Worm (Caenorhabditis elegans): Measurements from ENCODE around the gene cyn-3.
A peak's percentile ranks its signal among the peaks of the same experiment; 100 is the strongest.

cyn-3 gene

DNA sequence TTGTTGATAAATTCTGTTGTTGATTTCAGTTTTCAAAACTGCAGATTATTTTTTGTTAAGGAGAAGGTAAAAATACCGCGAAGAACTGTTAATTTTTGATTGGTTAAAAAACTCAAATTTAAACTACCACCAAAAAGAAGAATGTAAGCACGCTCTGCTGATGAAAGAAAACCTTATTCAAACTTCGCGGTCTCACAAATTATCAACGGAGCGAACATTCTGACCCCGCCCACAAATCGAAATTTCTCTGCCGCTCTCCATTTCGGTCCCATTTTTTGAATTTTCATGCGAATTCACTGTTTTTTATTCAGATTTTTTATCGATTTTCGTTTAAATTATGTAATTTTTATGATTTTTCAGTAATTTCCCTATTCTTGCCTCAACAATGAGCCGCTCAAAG lies at the start of gene cyn-3:
TSS of gene cyn-3 (plus strand) at position 361 of the 400 bp plus-strand sequence.
- TF ChIP-seq ceh-18 (tag; optimal IDR thresholded peaks at IDR 0.05): peak; percentile 36
- peak; percentile 16 for TF ChIP-seq tbx-2 (tag; optimal IDR thresholded peaks at IDR 0.05)
- TF ChIP-seq ceh-2 (tag; optimal IDR thresholded peaks at IDR 0.05): no peak
- no peak for TF ChIP-seq npax-4 (tag; optimal IDR thresholded peaks at IDR 0.05)
- TF ChIP-seq pros-1 (tag; optimal IDR thresholded peaks at IDR 0.05): peak; percentile 12
- peak; percentile 76 for TF ChIP-seq unc-42 (tag; optimal IDR thresholded peaks at IDR 0.05)
- TF ChIP-seq ceh-30 (tag; optimal IDR thresholded peaks at IDR 0.05): no peak
- TF ChIP-seq dve-1 (tag; optimal IDR thresholded peaks at IDR 0.05): peak; percentile 58
- TF ChIP-seq ceh-31 (tag; optimal IDR thresholded peaks at IDR 0.05): peak; percentile 63
- peak; percentile 40 for TF ChIP-seq unc-55 (GFP tag; optimal IDR thresholded peaks at IDR 0.05)
- no peak for TF ChIP-seq nhr-11 (tag; optimal IDR thresholded peaks at IDR 0.05)
- TF ChIP-seq nfya-1 (tag; optimal IDR thresholded peaks at IDR 0.05): peak; percentile 66
- peak; percentile 30 for TF ChIP-seq ceh-48 (tag; optimal IDR thresholded peaks at IDR 0.05)
- TF ChIP-seq che-1 (tag; optimal IDR thresholded peaks at IDR 0.05): no peak

DNA sequence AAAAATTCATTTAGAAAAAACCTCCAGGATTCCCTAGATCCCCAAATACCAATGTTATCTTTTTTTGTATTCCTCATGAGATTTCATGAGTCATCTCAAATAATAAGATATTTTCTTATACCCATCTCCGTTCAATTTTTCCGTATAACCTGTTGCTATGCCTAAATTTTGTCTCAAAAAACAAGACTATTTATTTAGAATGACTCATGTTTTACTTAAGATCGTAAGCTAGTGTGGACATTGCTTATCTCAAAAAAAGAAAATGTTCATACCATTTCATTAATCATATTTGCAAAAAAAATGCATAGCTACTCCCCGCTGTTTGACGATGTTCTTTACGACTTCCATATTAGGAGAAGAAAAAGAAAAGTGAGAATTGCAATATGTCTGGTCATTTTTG lies 49.5 kb upstream of the cyn-3 start, which contains the start of gene K08F9.3:
TSS of gene K08F9.3 (plus strand) at position 301 of the 400 bp plus-strand sequence.
- TF ChIP-seq ceh-2 (tag; optimal IDR thresholded peaks at IDR 0.05): no peak
- no peak for TF ChIP-seq F13H6.1 (tag; optimal IDR thresholded peaks at IDR 0.05)
- no peak for TF ChIP-seq pax-1 (tag; optimal IDR thresholded peaks at IDR 0.05)
- no peak for TF ChIP-seq ceh-30 (tag; optimal IDR thresholded peaks at IDR 0.05)
- no peak for TF ChIP-seq sox-4 (tag; optimal IDR thresholded peaks at IDR 0.05)
- TF ChIP-seq ztf-16 (tag; optimal IDR thresholded peaks at IDR 0.05): no peak
- TF ChIP-seq ceh-31 (tag; optimal IDR thresholded peaks at IDR 0.05): no peak
- no peak for TF ChIP-seq tbx-2 (tag; optimal IDR thresholded peaks at IDR 0.05)
- TF ChIP-seq ceh-14 (tag; optimal IDR thresholded peaks at IDR 0.05): no peak
- no peak for TF ChIP-seq C08G9.2 (tag; optimal IDR thresholded peaks at IDR 0.05)
- no peak for TF ChIP-seq nfya-1 (tag; optimal IDR thresholded peaks at IDR 0.05)
- TF ChIP-seq lim-6 (tag; optimal IDR thresholded peaks at IDR 0.05): no peak
- TF ChIP-seq mec-3 (tag; optimal IDR thresholded peaks at IDR 0.05; ENCODE audit: borderline replicate concordance): no peak
- TF ChIP-seq unc-55 (GFP tag; optimal IDR thresholded peaks at IDR 0.05): no peak
- TF ChIP-seq ceh-24 (tag; optimal IDR thresholded peaks at IDR 0.05): no peak
- no peak for TF ChIP-seq madf-2 (tag; optimal IDR thresholded peaks at IDR 0.05)
- no peak for TF ChIP-seq ceh-22 (tag; optimal IDR thresholded peaks at IDR 0.05)

DNA sequence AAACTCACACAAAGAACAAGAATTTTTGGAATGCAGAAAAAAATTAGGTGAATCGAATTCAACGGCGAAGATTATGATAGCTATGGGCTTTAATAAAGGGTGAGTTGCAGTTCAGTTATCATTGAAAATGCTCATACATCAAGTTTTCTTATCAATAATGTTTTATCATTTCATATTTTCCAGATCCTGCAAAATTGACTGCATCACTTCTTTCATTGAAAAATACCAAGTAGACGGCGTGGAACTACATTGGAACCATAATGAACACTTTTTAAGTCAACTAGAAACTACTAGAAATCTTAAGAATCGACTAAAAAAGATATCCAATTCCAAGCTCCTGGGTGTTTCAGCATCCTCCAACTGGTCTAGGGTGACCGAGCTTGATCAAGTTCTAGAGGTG lies 46.4 kb upstream of the cyn-3 start, which contains the start of gene K08F9.1:
TSS of gene K08F9.1 (minus strand) at position 101 of the 400 bp plus-strand sequence.
- TF ChIP-seq ceh-2 (tag; optimal IDR thresholded peaks at IDR 0.05): no peak
- no peak for TF ChIP-seq ceh-14 (tag; optimal IDR thresholded peaks at IDR 0.05)
- no peak for TF ChIP-seq ceh-48 (tag; optimal IDR thresholded peaks at IDR 0.05)
- no peak for TF ChIP-seq ahr-1 (tag; optimal IDR thresholded peaks at IDR 0.05)
- no peak for TF ChIP-seq ceh-31 (tag; optimal IDR thresholded peaks at IDR 0.05)
- TF ChIP-seq zip-5 (tag; optimal IDR thresholded peaks at IDR 0.05): no peak
- no peak for TF ChIP-seq ceh-6 (GFP tag; optimal IDR thresholded peaks at IDR 0.05)
- no peak for TF ChIP-seq K02D7.2 (tag; optimal IDR thresholded peaks at IDR 0.05)
- TF ChIP-seq pha-4 (tag; optimal IDR thresholded peaks at IDR 0.05): no peak
- no peak for TF ChIP-seq T23F11.4 (GFP tag; optimal IDR thresholded peaks at IDR 0.05)
- TF ChIP-seq pat-9 (tag; optimal IDR thresholded peaks at IDR 0.05): no peak
- TF ChIP-seq odd-2 (tag; optimal IDR thresholded peaks at IDR 0.05): no peak
- no peak for TF ChIP-seq F13H6.1 (tag; optimal IDR thresholded peaks at IDR 0.05)
- TF ChIP-seq C38D4.7 (GFP tag; optimal IDR thresholded peaks at IDR 0.05): no peak

DNA sequence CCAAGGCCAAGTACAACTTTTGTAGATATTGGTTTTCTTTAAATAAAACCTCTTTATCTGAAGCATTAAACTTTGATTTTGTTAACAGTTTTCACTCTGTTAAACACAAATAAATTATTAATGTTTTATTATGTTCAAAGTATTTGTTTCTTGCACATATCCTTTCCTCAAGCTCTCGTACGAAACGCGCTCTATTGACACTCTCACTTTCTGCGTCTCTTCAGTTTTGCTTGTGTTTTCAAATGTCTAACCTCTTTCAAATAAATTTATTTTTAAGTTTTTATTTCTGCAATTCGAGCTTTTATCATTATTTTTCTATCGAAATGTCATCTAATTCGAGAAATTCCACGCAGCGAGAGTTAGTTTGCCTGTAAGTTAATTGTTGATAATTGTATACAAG lies 45.9 kb upstream of the cyn-3 start, which contains the start of gene K08F9.4:
TSS of gene K08F9.4 (plus strand) at position 222 of the 400 bp plus-strand sequence.
- peak; percentile 54 for TF ChIP-seq pax-1 (tag; optimal IDR thresholded peaks at IDR 0.05)
- TF ChIP-seq ceh-31 (tag; optimal IDR thresholded peaks at IDR 0.05): peak; percentile 16
- TF ChIP-seq ceh-30 (tag; optimal IDR thresholded peaks at IDR 0.05): no peak

DNA sequence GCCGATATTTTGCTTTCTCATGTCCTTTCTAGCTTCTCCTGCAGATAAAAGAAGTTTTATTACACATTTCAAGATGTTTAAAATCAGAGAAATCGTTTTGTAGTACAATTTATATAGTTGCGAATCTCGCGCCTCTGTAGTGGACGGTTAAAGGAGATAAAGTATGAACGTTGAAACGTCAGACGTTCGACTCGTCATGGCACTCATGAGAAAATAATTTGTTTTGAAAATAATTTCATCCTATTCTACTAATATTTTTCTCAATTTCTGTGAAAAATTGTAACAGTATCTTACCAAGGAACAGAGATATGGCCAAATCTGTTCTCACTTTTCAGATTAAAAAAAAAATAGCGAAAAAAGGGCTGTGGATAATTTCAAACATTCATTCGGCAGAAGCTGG lies 42.0 kb upstream of the cyn-3 start, which contains the start of gene T09F5.20:
TSS of gene T09F5.20 (minus strand) at position 101 of the 400 bp plus-strand sequence.
- TF ChIP-seq K02D7.2 (tag; optimal IDR thresholded peaks at IDR 0.05): no peak
- no peak for TF ChIP-seq ceh-6 (GFP tag; optimal IDR thresholded peaks at IDR 0.05)
- no peak for TF ChIP-seq unc-86 (tag; optimal IDR thresholded peaks at IDR 0.05)
- no peak for TF ChIP-seq elt-2 (tag; optimal IDR thresholded peaks at IDR 0.05)
- TF ChIP-seq pros-1 (tag; optimal IDR thresholded peaks at IDR 0.05): no peak
